Worm (Caenorhabditis elegans) whole organism, L3 larva: Measurements from ENCODE around the gene Y57G11C.42.

ENCODE experiments used
- ama-1 ChIP-seq: fragments of 150-350 bp; optimal IDR thresholded peaks from 2 replicates; lab custom pipeline; 2018
- egl-27 ChIP-seq: sonication (generic microtip); optimal IDR thresholded peaks from 4 replicates; lab custom pipeline; 2017; ENCODE audit warnings: missing biosample characterization, missing genetic modification reagents, missing genetic modification characterization
- elt-1 ChIP-seq: fragments of 150-350 bp; optimal IDR thresholded peaks from 2 replicates; lab custom pipeline; 2014; ENCODE audit warnings: missing biosample characterization, missing genetic modification characterization
- fkh-10 ChIP-seq: sonication (generic microtip); optimal IDR thresholded peaks from 2 replicates; lab custom pipeline; 2017; ENCODE audit warnings: missing biosample characterization, missing genetic modification reagents, missing genetic modification characterization
- fos-1 ChIP-seq: fragments of 150-350 bp; optimal IDR thresholded peaks from 2 replicates; lab custom pipeline; 2014; ENCODE audit warnings: missing biosample characterization, missing genetic modification characterization
- jun-1 ChIP-seq: fragments of 150-350 bp; optimal IDR thresholded peaks from 2 replicates; lab custom pipeline; 2014; ENCODE audit warnings: missing biosample characterization, missing genetic modification reagents, missing genetic modification characterization
- lin-39 ChIP-seq: fragments of 150-350 bp; optimal IDR thresholded peaks from 2 replicates; lab custom pipeline; 2018; ENCODE audit warnings: missing biosample characterization, missing genetic modification reagents, missing genetic modification characterization
- mdl-1 ChIP-seq: fragments of 150-350 bp; optimal IDR thresholded peaks from 2 replicates; lab custom pipeline; 2014; ENCODE audit warnings: missing biosample characterization, missing genetic modification characterization
- nhr-25 ChIP-seq: sonication (generic microtip); optimal IDR thresholded peaks from 2 replicates; lab custom pipeline; 2017; ENCODE audit warnings: missing biosample characterization, missing genetic modification characterization
- nhr-77 ChIP-seq: fragments of 150-350 bp; optimal IDR thresholded peaks from 2 replicates; lab custom pipeline; 2014; ENCODE audit warnings: missing biosample characterization, missing genetic modification characterization
- pha-4 ChIP-seq: fragments of 150-350 bp; optimal IDR thresholded peaks from 2 replicates; lab custom pipeline; 2014; ENCODE audit warnings: missing biosample characterization, missing genetic modification reagents, missing genetic modification characterization
- unc-39 ChIP-seq: sonication (generic microtip); optimal IDR thresholded peaks from 4 replicates; lab custom pipeline; 2017; ENCODE audit warnings: missing biosample characterization, missing genetic modification characterization
- zag-1 ChIP-seq: fragments of 150-350 bp; optimal IDR thresholded peaks from 2 replicates; lab custom pipeline; 2014; ENCODE audit warnings: missing biosample characterization, missing genetic modification characterization

ce11 chrIV:14741926-14742325 is 13.6 kb downstream of the Y57G11C.42 start:
- TF ChIP-seq nhr-25 (tag; lab: Kevin White, UChicago) (no peak), lin-39 (tag; lab: Kevin White, UChicago) (no peak), jun-1 (tag; lab: Kevin White, UChicago) (no peak), mdl-1 (tag; lab: Kevin White, UChicago) (no peak), fkh-10 (GFP tag; lab: Kevin White, UChicago) (no peak), fos-1 (no peak), zag-1 (tag; lab: Kevin White, UChicago) (no peak), ama-1 (lab: Kevin White, UChicago) (no peak), pha-4 (no peak), nhr-77 (tag; lab: Kevin White, UChicago) (no peak), elt-1 (tag; lab: Kevin White, UChicago) (no peak), unc-39 (tag; lab: Kevin White, UChicago) (no peak), egl-27 (tag; lab: Kevin White, UChicago) (no peak)
